Worm (Caenorhabditis elegans): ENCODE data around the gene F41H10.3.

The F41H10.3 gene

DNA sequence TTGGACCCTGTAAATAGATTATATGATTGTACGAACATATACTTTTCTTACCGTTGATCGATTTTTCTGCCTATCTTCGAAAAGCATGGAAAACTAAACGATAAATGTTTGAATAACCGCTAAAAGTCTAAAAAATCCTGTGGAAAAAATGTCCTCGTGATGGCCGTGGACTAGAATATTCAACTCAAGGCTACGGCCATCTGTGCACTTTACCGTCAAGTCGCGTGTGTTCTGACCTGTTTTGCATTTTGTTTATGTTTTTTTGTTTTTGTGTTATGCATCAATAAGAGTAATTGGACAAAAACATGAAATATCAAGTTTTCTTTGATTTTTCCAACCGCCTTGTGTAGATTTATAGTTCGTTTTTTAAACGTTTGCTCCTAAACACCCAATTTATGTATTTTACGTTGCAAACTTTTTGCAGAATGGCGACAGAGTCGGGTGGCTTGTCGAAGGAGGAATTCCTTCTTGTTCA lies 5.4 kb upstream of the F41H10.3 start, which contains the start of the genes hda-6 and F41H10.4 (continued):
- TF ChIP-seq sox-4 (tag; optimal IDR thresholded peaks at IDR 0.05): peak; percentile 65
- no peak for TF ChIP-seq pqm-1 (tag; optimal IDR thresholded peaks at IDR 0.05)
- TF ChIP-seq nhr-84 (tag; optimal IDR thresholded peaks at IDR 0.05): no peak
- TF ChIP-seq nhr-90 (tag; optimal IDR thresholded peaks at IDR 0.05; ENCODE audit: poor library complexity): peak; percentile 83
- TF ChIP-seq elt-2 (tag; optimal IDR thresholded peaks at IDR 0.05): peak; percentile 57
- peak; percentile 85 for TF ChIP-seq ceh-90 (tag; optimal IDR thresholded peaks at IDR 0.05)
- TF ChIP-seq vab-15 (tag; optimal IDR thresholded peaks at IDR 0.05): no peak
- TF ChIP-seq lin-13 (GFP tag; optimal IDR thresholded peaks at IDR 0.05): peak; percentile 43
- peak; percentile 39 for TF ChIP-seq nhr-77 (tag; optimal IDR thresholded peaks at IDR 0.05)
- peak; percentile 76 for TF ChIP-seq nhr-19 (GFP tag; conservative IDR thresholded peaks at IDR 0.05)
- TF ChIP-seq nhr-12 (tag; optimal IDR thresholded peaks at IDR 0.05): no peak
- TF ChIP-seq ces-1 (GFP tag; optimal IDR thresholded peaks at IDR 0.05): no peak
- TF ChIP-seq C04F5.9 (tag; optimal IDR thresholded peaks at IDR 0.05): peak; percentile 40
- TF ChIP-seq grh-1 (GFP tag; IDR thresholded peaks at IDR 0.05): peak; percentile 71
- TF ChIP-seq lsy-2 (tag; optimal IDR thresholded peaks at IDR 0.05): peak; percentile 87
- TF ChIP-seq unc-98 (GFP tag; IDR thresholded peaks at IDR 0.05): peak; percentile 59; the same call in 1 of the 2 replicates
- peak; percentile 80 to 88 for TF ChIP-seq lin-35 (GFP tag; optimal IDR thresholded peaks at IDR 0.05)
- TF ChIP-seq zag-1 (tag; optimal IDR thresholded peaks at IDR 0.05): no peak
- TF ChIP-seq aly-2 (tag; optimal IDR thresholded peaks at IDR 0.05): no peak
- TF ChIP-seq C34B4.2 (tag; optimal IDR thresholded peaks at IDR 0.05): no peak
- no peak for TF ChIP-seq alr-1 (tag; optimal IDR thresholded peaks at IDR 0.05; ENCODE audit: borderline replicate concordance)
- peak; percentile 40 for TF ChIP-seq blmp-1 (tag; optimal IDR thresholded peaks at IDR 0.05)
- peak; percentile 86 for TF ChIP-seq irx-1 (tag; optimal IDR thresholded peaks at IDR 0.05)
- TF ChIP-seq sptf-1 (tag; optimal IDR thresholded peaks at IDR 0.05): no peak
- TF ChIP-seq unc-86 (tag; optimal IDR thresholded peaks at IDR 0.05): peak; percentile 72
- no peak for TF ChIP-seq unc-62 (GFP tag; optimal IDR thresholded peaks at IDR 0.05)
- peak; percentile 71 for TF ChIP-seq C16A3.4 (tag; optimal IDR thresholded peaks at IDR 0.05)
- TF ChIP-seq snpc-4 (tag; optimal IDR thresholded peaks at IDR 0.05): peak; percentile 76
- TF ChIP-seq jun-1 (tag; optimal IDR thresholded peaks at IDR 0.05): no peak
- TF ChIP-seq efl-1 (optimal IDR thresholded peaks at IDR 0.05): peak; percentile 65 to 83
- peak; percentile 82 to 98 for TF ChIP-seq efl-1 (GFP tag; optimal IDR thresholded peaks at IDR 0.05 in 1 of 2)
- TF ChIP-seq mab-9 (GFP tag; IDR thresholded peaks at IDR 0.05): peak; percentile 64; the same call in 1 of the 2 replicates
- TF ChIP-seq zip-4 (GFP tag; optimal IDR thresholded peaks at IDR 0.05): peak; percentile 53
- no peak for TF ChIP-seq nhr-11 (tag; optimal IDR thresholded peaks at IDR 0.05)
- no peak for TF ChIP-seq efl-3 (GFP tag; optimal IDR thresholded peaks at IDR 0.05)
- no peak for TF ChIP-seq skn-1 (tag; optimal IDR thresholded peaks at IDR 0.05)
- TF ChIP-seq unc-30 (tag; optimal IDR thresholded peaks at IDR 0.05): no peak
- TF ChIP-seq egl-27 (tag; optimal IDR thresholded peaks at IDR 0.05): no peak
- TF ChIP-seq nhr-85 (tag): peak; percentile 86
- TF ChIP-seq ceh-8 (GFP tag; optimal IDR thresholded peaks at IDR 0.05): no peak
- TF ChIP-seq fkh-4 (tag; optimal IDR thresholded peaks at IDR 0.05; ENCODE audit: borderline replicate concordance): peak; percentile 85
- peak; percentile 86 for TF ChIP-seq nhr-47 (tag; optimal IDR thresholded peaks at IDR 0.05)
- no peak for TF ChIP-seq ama-1 (optimal IDR thresholded peaks at IDR 0.05)
- TF ChIP-seq dpl-1 (GFP tag; optimal IDR thresholded peaks at IDR 0.05): peak; percentile 67 to 82 (median 81)
- TF ChIP-seq mdl-1 (tag; optimal IDR thresholded peaks at IDR 0.05): peak in 1 of 2 experiments; percentile 72
- TF ChIP-seq hpl-2 (GFP tag; optimal IDR thresholded peaks at IDR 0.05): peak; percentile 2
- TF ChIP-seq aha-1 (tag; optimal IDR thresholded peaks at IDR 0.05): no peak
- peak; percentile 15 for TF ChIP-seq mef-2 (tag; optimal IDR thresholded peaks at IDR 0.05)
- no peak for TF ChIP-seq sup-37 (GFP tag; optimal IDR thresholded peaks at IDR 0.05)
- peak; percentile 34 for TF ChIP-seq ztf-4 (tag; optimal IDR thresholded peaks at IDR 0.05)
- TF ChIP-seq lin-39 (tag; optimal IDR thresholded peaks at IDR 0.05): peak; percentile 31
- TF ChIP-seq F16B12.6 (tag; optimal IDR thresholded peaks at IDR 0.05): peak; percentile 88
- no peak for TF ChIP-seq nhr-28 (tag; optimal IDR thresholded peaks at IDR 0.05)
- TF ChIP-seq swsn-7 (tag; optimal IDR thresholded peaks at IDR 0.05): peak; percentile 79
